Fruit fly (Drosophila melanogaster) whole organism, embryonic: ENCODE results near the gene Shaw.
A peak's percentile ranks its signal among the peaks of the same experiment; 100 is the strongest.

Source experiments
- Antp ChIP-seq: fragments of 200-800 bp; sonication (Bioruptor generic); optimal IDR thresholded peaks from 3 replicates; lab custom pipeline; 2016; ENCODE audit warnings: missing biosample characterization, missing genetic modification characterization
- BEAF-32 ChIP-seq: fragments of 200-800 bp; sonication (Bioruptor generic); optimal IDR thresholded peaks from 3 replicates; lab custom pipeline; 2017; ENCODE audit warnings: missing biosample characterization, missing genetic modification characterization, mild to moderate bottlenecking, moderate library complexity, missing genetic modification reagents
- CG10654 ChIP-seq: fragments of 200-800 bp; sonication (Bioruptor generic); optimal IDR thresholded peaks from 2 replicates; lab custom pipeline; 2016; ENCODE audit warnings: missing biosample characterization, missing genetic modification characterization
- CG10959 ChIP-seq: fragments of 200-800 bp; sonication (Bioruptor generic); IDR thresholded peaks from 2 replicates; pipeline ENCODE4 v1.3.6; 2022; ENCODE audit warnings: missing biosample characterization, missing genetic modification characterization
- CG12391 ChIP-seq: fragments of 200-800 bp; sonication (Bioruptor generic); optimal IDR thresholded peaks from 3 replicates; lab custom pipeline; 2018; ENCODE audit warnings: missing biosample characterization, mild to moderate bottlenecking, missing genetic modification characterization, moderate library complexity
- CG12744 ChIP-seq: fragments of 200-800 bp; sonication (Bioruptor generic); optimal IDR thresholded peaks from 2 replicates; lab custom pipeline; 2016; ENCODE audit warnings: missing biosample characterization, missing genetic modification characterization
- CG12769 ChIP-seq: fragments of 200-800 bp; sonication (Bioruptor generic); optimal IDR thresholded peaks from 2 replicates; lab custom pipeline; 2019; ENCODE audit warnings: missing biosample characterization, mild to moderate bottlenecking, missing genetic modification characterization, moderate library complexity
- CG18619 ChIP-seq: fragments of 200-800 bp; sonication (Bioruptor generic); optimal IDR thresholded peaks from 3 replicates; lab custom pipeline; 2017; ENCODE audit warnings: missing biosample characterization, mild to moderate bottlenecking, missing genetic modification characterization
- CG30431 ChIP-seq: fragments of 200-800 bp; sonication (Bioruptor generic); optimal IDR thresholded peaks from 2 replicates; lab custom pipeline; 2017; ENCODE audit warnings: missing biosample characterization, missing genetic modification characterization
- CG31365 ChIP-seq: fragments of 200-800 bp; sonication (Bioruptor generic); optimal IDR thresholded peaks from 2 replicates; lab custom pipeline; 2018; ENCODE audit warnings: missing biosample characterization, mild to moderate bottlenecking, missing genetic modification characterization
- CG3163 ChIP-seq: fragments of 200-800 bp; sonication (Bioruptor generic); optimal IDR thresholded peaks from 3 replicates; lab custom pipeline; 2016; ENCODE audit warnings: missing biosample characterization, missing genetic modification characterization
- CG3838 ChIP-seq: fragments of 200-800 bp; sonication (Bioruptor generic); optimal IDR thresholded peaks from 3 replicates; lab custom pipeline; 2016; ENCODE audit warnings: missing biosample characterization, missing genetic modification characterization
- CG3847 ChIP-seq: fragments of 200-800 bp; sonication (Bioruptor generic); IDR thresholded peaks from 2 replicates; pipeline ENCODE4 v1.3.6; 2022; ENCODE audit warnings: missing biosample characterization, missing genetic modification characterization
- CG4404 ChIP-seq: fragments of 200-800 bp; sonication (Bioruptor generic); IDR thresholded peaks from 2 replicates; pipeline ENCODE4 v1.3.6; 2022; ENCODE audit warnings: missing biosample characterization, missing genetic modification characterization
- CG6175 ChIP-seq: fragments of 200-800 bp; sonication (Bioruptor generic); IDR thresholded peaks from 3 replicates; pipeline ENCODE4 v1.3.6; 2022; ENCODE audit warnings: missing biosample characterization, missing genetic modification characterization
- CG6654 ChIP-seq: fragments of 200-800 bp; sonication (Bioruptor generic); optimal IDR thresholded peaks from 2 replicates; lab custom pipeline; 2017; ENCODE audit warnings: missing biosample characterization, mild to moderate bottlenecking, missing genetic modification characterization
- CG7963 ChIP-seq: fragments of 200-800 bp; sonication (Bioruptor generic); IDR thresholded peaks from 3 replicates; pipeline ENCODE4 v1.3.6; 2022; ENCODE audit warnings: missing biosample characterization, missing genetic modification characterization; ENCODE audit not compliant: partially characterized antibody
- CG9609 ChIP-seq: fragments of 200-800 bp; sonication (Bioruptor generic); optimal IDR thresholded peaks from 3 replicates; lab custom pipeline; 2016; ENCODE audit warnings: missing biosample characterization, missing genetic modification characterization
- Dbx ChIP-seq: fragments of 200-800 bp; sonication (Bioruptor generic); IDR thresholded peaks from 3 replicates; pipeline ENCODE4 v1.3.6; 2022; ENCODE audit warnings: missing biosample characterization, missing genetic modification characterization
- Dref ChIP-seq: fragments of 200-800 bp; sonication (Bioruptor generic); IDR thresholded peaks from 2 replicates; pipeline ENCODE4 v1.3.6; 2022; ENCODE audit warnings: missing biosample characterization, missing genetic modification characterization
- Fer2 ChIP-seq: fragments of 200-800 bp; sonication (Bioruptor generic); optimal IDR thresholded peaks from 2 replicates; lab custom pipeline; 2018; ENCODE audit warnings: missing biosample characterization, mild to moderate bottlenecking, missing genetic modification characterization, moderate library complexity
- HHEX ChIP-seq: fragments of 200-800 bp; sonication (Bioruptor generic); optimal IDR thresholded peaks from 3 replicates; lab custom pipeline; 2017; ENCODE audit warnings: missing biosample characterization, mild to moderate bottlenecking, missing genetic modification characterization, missing genetic modification reagents
- HLH4C ChIP-seq: fragments of 200-800 bp; sonication (Bioruptor generic); IDR thresholded peaks from 3 replicates; pipeline ENCODE4 v1.3.6; 2022; ENCODE audit warnings: missing biosample characterization, missing genetic modification characterization; ENCODE audit not compliant: partially characterized antibody
- Jarid2 ChIP-seq: fragments of 200-800 bp; sonication (Bioruptor generic); optimal IDR thresholded peaks from 3 replicates; lab custom pipeline; 2017; ENCODE audit warnings: mild to moderate bottlenecking, missing biosample characterization, missing genetic modification reagents, missing genetic modification characterization
- Myb ChIP-seq: fragments of 200-800 bp; sonication (Bioruptor generic); optimal IDR thresholded peaks from 2 replicates; lab custom pipeline; 2016; ENCODE audit warnings: missing biosample characterization, missing genetic modification characterization
- Optix ChIP-seq: fragments of 200-800 bp; sonication (Bioruptor generic); IDR thresholded peaks from 3 replicates; pipeline ENCODE4 v1.3.6; 2022; ENCODE audit warnings: missing biosample characterization, missing genetic modification characterization
- Sry-δ ChIP-seq: fragments of 200-800 bp; sonication (Bioruptor generic); optimal IDR thresholded peaks from 2 replicates; lab custom pipeline; 2016; ENCODE audit warnings: missing biosample characterization, missing genetic modification characterization
- ab ChIP-seq: fragments of 200-800 bp; sonication (Bioruptor generic); optimal IDR thresholded peaks from 2 replicates; lab custom pipeline; 2016; ENCODE audit warnings: missing biosample characterization, missing genetic modification characterization
- ash1 ChIP-seq: fragments of 200-800 bp; sonication (Bioruptor generic); optimal IDR thresholded peaks from 2 replicates; lab custom pipeline; 2018; ENCODE audit warnings: missing biosample characterization, mild to moderate bottlenecking, missing genetic modification characterization
- az2 ChIP-seq: fragments of 200-800 bp; sonication (Bioruptor generic); optimal IDR thresholded peaks from 3 replicates; lab custom pipeline; 2016; ENCODE audit warnings: missing biosample characterization, missing genetic modification characterization
- br ChIP-seq: fragments of >200 bp; optimal IDR thresholded peaks from 2 replicates; lab custom pipeline; 2017
- bsh ChIP-seq, 2 experiments: fragments of 200-800 bp; sonication (Bioruptor generic); optimal IDR thresholded peaks; 2 replicates each; lab custom pipeline; 2017 to 2018; ENCODE audit warnings: mild to moderate bottlenecking in 2 of 2, missing biosample characterization in 2 of 2, missing genetic modification characterization in 2 of 2, moderate library complexity in 1 of 2
- corto ChIP-seq: fragments of 200-800 bp; sonication (Bioruptor generic); optimal IDR thresholded peaks from 2 replicates; lab custom pipeline; 2016; ENCODE audit warnings: missing biosample characterization, mild to moderate bottlenecking, missing genetic modification characterization, moderate library complexity
- croc ChIP-seq: fragments of 200-800 bp; sonication (Bioruptor generic); conservative IDR thresholded peaks from 3 replicates; pipeline ENCODE4 v1.3.6; 2022; ENCODE audit warnings: missing biosample characterization, missing genetic modification characterization
- nau ChIP-seq: fragments of 200-800 bp; sonication (Bioruptor generic); optimal IDR thresholded peaks from 3 replicates; lab custom pipeline; 2017; ENCODE audit warnings: missing biosample characterization, mild to moderate bottlenecking, missing genetic modification characterization, missing genetic modification reagents
- nmo ChIP-seq: fragments of 200-800 bp; sonication (Bioruptor generic); optimal IDR thresholded peaks from 2 replicates; lab custom pipeline; 2018; ENCODE audit warnings: missing biosample characterization, mild to moderate bottlenecking, missing genetic modification characterization, moderate library complexity
- nom ChIP-seq: fragments of 200-800 bp; sonication (Bioruptor generic); optimal IDR thresholded peaks from 2 replicates; lab custom pipeline; 2017; ENCODE audit warnings: missing biosample characterization, missing genetic modification characterization, mild to moderate bottlenecking, moderate library complexity, missing genetic modification reagents
- org-1 ChIP-seq: fragments of 200-800 bp; sonication (Bioruptor generic); optimal IDR thresholded peaks from 2 replicates; lab custom pipeline; 2017; ENCODE audit warnings: missing biosample characterization, missing genetic modification characterization
- pros ChIP-seq: fragments of 200-800 bp; sonication (Bioruptor generic); optimal IDR thresholded peaks from 3 replicates; lab custom pipeline; 2019; ENCODE audit warnings: missing biosample characterization, mild to moderate bottlenecking, missing genetic modification characterization, moderate library complexity
- pum ChIP-seq: fragments of 200-800 bp; sonication (Bioruptor generic); optimal IDR thresholded peaks from 2 replicates; lab custom pipeline; 2016; ENCODE audit warnings: missing biosample characterization, missing genetic modification characterization
- salm ChIP-seq: fragments of 200-800 bp; sonication (Bioruptor generic); optimal IDR thresholded peaks from 2 replicates; lab custom pipeline; 2018; ENCODE audit warnings: missing biosample characterization, mild to moderate bottlenecking, missing genetic modification characterization
- sim ChIP-seq: fragments of 200-800 bp; sonication (Bioruptor generic); IDR thresholded peaks from 2 replicates; pipeline ENCODE4 v1.3.6; 2022; ENCODE audit warnings: missing biosample characterization, missing genetic modification characterization
- sna ChIP-seq: fragments of 200-800 bp; sonication (Bioruptor generic); IDR thresholded peaks from 2 replicates; pipeline ENCODE4 v1.3.6; 2022; ENCODE audit warnings: missing biosample characterization, missing genetic modification characterization; ENCODE audit not compliant: partially characterized antibody
- stc ChIP-seq: fragments of 200-800 bp; sonication (Bioruptor generic); IDR thresholded peaks from 2 replicates; pipeline ENCODE4 v1.3.6; 2022; ENCODE audit warnings: missing biosample characterization, missing genetic modification characterization
- tgo ChIP-seq: fragments of 200-800 bp; sonication (Bioruptor generic); IDR thresholded peaks from 3 replicates; pipeline ENCODE4 v1.3.6; 2022; ENCODE audit warnings: missing biosample characterization, missing genetic modification characterization
- tin ChIP-seq: fragments of 200-800 bp; sonication (Bioruptor generic); optimal IDR thresholded peaks from 3 replicates; lab custom pipeline; 2016; ENCODE audit warnings: missing biosample characterization, missing genetic modification characterization
- unc-4 ChIP-seq: fragments of 200-800 bp; sonication (Bioruptor generic); IDR thresholded peaks from 2 replicates; pipeline ENCODE4 v1.3.6; 2022; ENCODE audit warnings: missing biosample characterization, missing genetic modification characterization; ENCODE audit not compliant: partially characterized antibody
- wor ChIP-seq: fragments of 200-800 bp; sonication (Bioruptor generic); IDR thresholded peaks from 2 replicates; pipeline ENCODE4 v1.3.6; 2022; ENCODE audit warnings: missing biosample characterization, missing genetic modification characterization

Gene Shaw

dm6 chr2L:3771109-3772067, 53.4 kb downstream of the Shaw start, which contains the start of gene bowl (continued):
- TF ChIP-seq ab (peak; percentile 80), az2 (GFP tag; lab: Kevin White, UChicago) (peak; percentile 97), CG18619 (GFP tag; lab: Kevin White, UChicago) (peak; percentile 94), Fer2 (peak; percentile 38), Jarid2 (GFP tag; lab: Kevin White, UChicago) (peak; percentile 85), CG10959 (GFP tag; lab: Robert Waterston, UW) (peak; percentile 97), CG10654 (GFP tag; lab: Kevin White, UChicago) (peak; percentile 85), corto (GFP tag; lab: Kevin White, UChicago) (peak; percentile 95), tin (peak; percentile 95), Myb (GFP tag; lab: Kevin White, UChicago) (peak; percentile 79), sna (GFP tag; lab: Robert Waterston, UW) (no peak; the same call in 1 of the 2 replicates), CG12391 (peak; percentile 99), Optix (GFP tag; lab: Robert Waterston, UW) (peak; percentile 83), CG3163 (GFP tag; lab: Kevin White, UChicago) (peak; percentile 77), salm (tag; lab: Kevin White, UChicago) (peak; percentile 93), CG31365 (tag; lab: Kevin White, UChicago) (peak; percentile 50), Antp (GFP tag; lab: Kevin White, UChicago) (peak; percentile 81), unc-4 (GFP tag; lab: Robert Waterston, UW) (no peak), Dbx (GFP tag; lab: Robert Waterston, UW) (peak; percentile 89), HHEX (GFP tag; lab: Kevin White, UChicago) (peak; percentile 87), sim (GFP tag; lab: Robert Waterston, UW) (peak; percentile 97), pum (peak; percentile 89), nom (peak; percentile 85), tgo (GFP tag; lab: Robert Waterston, UW) (peak; percentile 98), CG3838 (peak; percentile 90), org-1 (GFP tag; lab: Kevin White, UChicago) (peak; percentile 96), Sry-δ (peak; percentile 54), HLH4C (GFP tag; lab: Robert Waterston, UW) (0 out of 3 replicates have a peak, but pooled peaks have one; percentile 10), CG6654 (peak; percentile 79), ash1 (GFP tag; lab: Kevin White, UChicago) (peak; percentile 14), wor (GFP tag; lab: Robert Waterston, UW) (peak; percentile 95), stc (GFP tag; lab: Robert Waterston, UW) (peak; percentile 96), bsh (GFP tag; optimal IDR thresholded peaks at IDR 0.05; lab: Kevin White, UChicago) (peak; percentile 93 to 99), br (lab: Kevin White, UChicago) (no peak), CG6175 (peak; percentile 75; the same call in 2 of the 3 replicates), CG3847 (GFP tag; lab: Robert Waterston, UW) (peak; percentile 96), CG7963 (GFP tag; lab: Robert Waterston, UW) (no peak), CG12769 (tag; lab: Kevin White, UChicago) (peak; percentile 95), nmo (GFP tag; lab: Kevin White, UChicago) (peak; percentile 91), CG12744 (peak; percentile 93), pros (GFP tag; lab: Kevin White, UChicago) (peak; percentile 86), Dref (GFP tag; lab: Robert Waterston, UW) (no peak), CG30431 (GFP tag; lab: Kevin White, UChicago) (peak; percentile 93), CG9609 (GFP tag; lab: Kevin White, UChicago) (peak; percentile 88), nau (GFP tag; lab: Kevin White, UChicago) (peak; percentile 91), BEAF-32 (GFP tag; lab: Kevin White, UChicago) (no peak), croc (GFP tag; lab: Robert Waterston, UW) (peak; percentile 95), CG4404 (GFP tag; lab: Robert Waterston, UW) (peak; percentile 97)
